Fruit fly (Drosophila melanogaster): ENCODE data around the gene bam.
A peak's percentile ranks its signal among the peaks of the same experiment; 100 is the strongest.

bam gene

dm6 chr3R:25279796-25280350 is 35.0 kb upstream of the bam start, which contains the start of gene CG10514 (continued):
- TF ChIP-seq luna (GFP tag; optimal IDR thresholded peaks at IDR 0.05) (no peak), sima (GFP tag; optimal IDR thresholded peaks at IDR 0.05) (no peak), CG12744 (GFP tag; optimal IDR thresholded peaks at IDR 0.05) (no peak), Bteb2 (GFP tag; optimal IDR thresholded peaks at IDR 0.05) (no peak), Tbp (GFP tag; optimal IDR thresholded peaks at IDR 0.05) (no peak), Eip74EF (GFP tag; optimal IDR thresholded peaks at IDR 0.05) (no peak), pros (GFP tag; optimal IDR thresholded peaks at IDR 0.05) (no peak), CG4404 (GFP tag; IDR thresholded peaks at IDR 0.05) (no peak), CG3407 (GFP tag; optimal IDR thresholded peaks at IDR 0.05) (no peak), CG14667 (GFP tag; IDR thresholded peaks at IDR 0.05) (no peak), Med (GFP tag) (peak; percentile 51), Xbp1 (GFP tag; optimal IDR thresholded peaks at IDR 0.05) (no peak), lab (GFP tag; optimal IDR thresholded peaks at IDR 0.05) (peak; percentile 24), Mrtf (GFP tag; IDR thresholded peaks at IDR 0.05) (no peak), CG13624 (GFP tag; optimal IDR thresholded peaks at IDR 0.05) (no peak), Bdp1 (GFP tag; optimal IDR thresholded peaks at IDR 0.05) (no peak)

- TF ChIP-seq Mrtf (GFP tag; IDR thresholded peaks at IDR 0.05) (0 out of 3 replicates have a peak, but pooled peaks have one; percentile 8), Hr39 (optimal IDR thresholded peaks at IDR 0.05) (no peak), Ets65A (GFP tag) (peak; percentile 26)
Measured at dm6 chr3R:25277112-25277511, 32.2 kb upstream of the bam start, which contains the start of gene CG10513. TSS of gene CG10513 (minus strand) at chr3R:25277212.

DNA sequence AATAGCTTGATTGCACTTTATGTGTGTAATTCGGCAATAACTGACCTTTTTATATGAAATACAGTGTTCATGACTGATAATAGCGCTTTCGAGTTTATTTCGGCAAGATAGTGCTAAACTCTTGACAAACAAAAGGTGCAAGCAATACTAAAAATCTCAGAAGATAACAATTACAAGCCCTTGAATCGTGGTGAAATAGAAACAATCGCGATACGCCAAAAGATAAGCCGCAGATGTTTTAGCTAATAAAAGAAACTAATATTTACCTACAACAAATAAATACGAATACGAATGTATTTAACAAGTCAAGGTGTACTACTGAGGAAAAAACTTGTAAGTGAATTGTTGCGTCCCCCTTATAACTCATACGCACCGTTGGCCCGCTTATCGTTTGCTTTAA is 30.4 kb upstream of the bam start:
- TF ChIP-seq CG34376 (GFP tag; optimal IDR thresholded peaks at IDR 0.05) (peak; percentile 47), croc (GFP tag; conservative IDR thresholded peaks at IDR 0.05) (no peak), dan (GFP tag; IDR thresholded peaks at IDR 0.05) (no peak), Hand (GFP tag; optimal IDR thresholded peaks at IDR 0.05) (peak; percentile 52), CG15269 (tag; optimal IDR thresholded peaks at IDR 0.05) (peak; percentile 55), CG9437 (GFP tag; optimal IDR thresholded peaks at IDR 0.05) (no peak), scrt (GFP tag; optimal IDR thresholded peaks at IDR 0.05) (peak; percentile 55), Bdp1 (GFP tag; optimal IDR thresholded peaks at IDR 0.05) (no peak), HmgZ (tag; optimal IDR thresholded peaks at IDR 0.05) (peak; percentile 46), CG17361 (GFP tag; IDR thresholded peaks at IDR 0.05) (no peak), Xbp1 (GFP tag; optimal IDR thresholded peaks at IDR 0.05) (no peak), NfI (GFP tag; optimal IDR thresholded peaks at IDR 0.05) (no peak), CG13424 (tag; optimal IDR thresholded peaks at IDR 0.05) (peak; percentile 36), stwl (tag; optimal IDR thresholded peaks at IDR 0.05) (no peak), CG4404 (GFP tag; IDR thresholded peaks at IDR 0.05) (no peak), wdn (GFP tag; IDR thresholded peaks at IDR 0.05) (no peak), CG17568 (GFP tag; optimal IDR thresholded peaks at IDR 0.05) (peak; percentile 58), HHEX (GFP tag; optimal IDR thresholded peaks at IDR 0.05) (peak; percentile 8), CG15514 (GFP tag; optimal IDR thresholded peaks at IDR 0.05) (peak; percentile 48), PHDP (tag; optimal IDR thresholded peaks at IDR 0.05) (peak; percentile 71), grn (GFP tag; optimal IDR thresholded peaks at IDR 0.05) (peak; percentile 19), dysf (GFP tag; IDR thresholded peaks at IDR 0.05) (no peak), CG14441 (GFP tag; IDR thresholded peaks at IDR 0.05) (no peak; the same call in 1 of the 2 replicates), CG11560 (tag; IDR thresholded peaks at IDR 0.05) (no peak), ATbp (GFP tag; optimal IDR thresholded peaks at IDR 0.05) (no peak), CG18262 (tag; optimal IDR thresholded peaks at IDR 0.05) (no peak), CG14014 (GFP tag; IDR thresholded peaks at IDR 0.05) (peak; percentile 37; the same call in 1 of the 2 replicates), caup (GFP tag; optimal IDR thresholded peaks at IDR 0.05; ENCODE audit: severe bottlenecking) (peak; percentile 65), B-H2 (GFP tag; optimal IDR thresholded peaks at IDR 0.05) (peak; percentile 36), CG1233 (GFP tag; optimal IDR thresholded peaks at IDR 0.05) (peak; percentile 1), ato (GFP tag; IDR thresholded peaks at IDR 0.05; ENCODE audit: partially characterized antibody) (no peak), CG12659 (GFP tag; optimal IDR thresholded peaks at IDR 0.05) (peak; percentile 23)
